Fruit fly (Drosophila melanogaster): ENCODE measurements around the gene CG6996.

Gene CG6996

DNA sequence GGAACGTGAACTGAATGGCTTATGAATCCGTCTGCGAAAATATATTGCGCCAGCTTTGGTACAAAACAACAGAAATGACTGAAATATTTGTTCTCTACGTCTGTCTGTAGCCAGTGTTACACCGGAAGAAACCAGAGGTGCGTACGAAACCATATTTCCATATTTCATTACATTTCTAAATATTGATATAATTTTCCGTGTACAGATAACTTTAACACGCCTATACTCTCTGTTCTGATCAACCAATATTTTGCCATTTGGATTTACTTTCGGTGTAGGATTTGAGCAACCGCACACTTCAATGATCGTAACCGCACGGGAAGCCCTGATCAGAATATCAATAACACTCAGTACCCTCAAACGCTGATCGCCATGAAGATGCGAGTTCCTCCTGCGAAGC, 12.6 kb upstream of the CG6996 start:
- TF ChIP-seq fru (GFP tag; optimal IDR thresholded peaks at IDR 0.05) = peak; percentile 67
- peak; percentile 71 for TF ChIP-seq rgr (GFP tag; optimal IDR thresholded peaks at IDR 0.05)
- TF ChIP-seq Hnf4 (GFP tag; optimal IDR thresholded peaks at IDR 0.05) = peak; percentile 64
- TF ChIP-seq Dfd (GFP tag; optimal IDR thresholded peaks at IDR 0.05) = no peak
- TF ChIP-seq Hr78 (GFP tag; optimal IDR thresholded peaks at IDR 0.05) = no peak
- peak; percentile 71 for TF ChIP-seq HLH106 (tag; optimal IDR thresholded peaks at IDR 0.05)
- TF ChIP-seq CG32264 (GFP tag; optimal IDR thresholded peaks at IDR 0.05) = no peak
- TF ChIP-seq OdsH (GFP tag; optimal IDR thresholded peaks at IDR 0.05) = peak; percentile 61
- no peak for TF ChIP-seq Jra (GFP tag; optimal IDR thresholded peaks at IDR 0.05)
- TF ChIP-seq woc (GFP tag; optimal IDR thresholded peaks at IDR 0.05) = peak; percentile 43
- no peak for TF ChIP-seq dsf (GFP tag; optimal IDR thresholded peaks at IDR 0.05; ENCODE audit: borderline replicate concordance)
- peak; percentile 36 for TF ChIP-seq sage (GFP tag; optimal IDR thresholded peaks at IDR 0.05)
- peak; percentile 34 for TF ChIP-seq dmrt93B (GFP tag; optimal IDR thresholded peaks at IDR 0.05)
- no peak for TF ChIP-seq Hr83 (GFP tag; optimal IDR thresholded peaks at IDR 0.05; ENCODE audit: poor library complexity, severe bottlenecking)
- TF ChIP-seq tai (GFP tag; optimal IDR thresholded peaks at IDR 0.05) = peak; percentile 29
- no peak for TF ChIP-seq CrebA (GFP tag; optimal IDR thresholded peaks at IDR 0.05; ENCODE audit: borderline replicate concordance)
- TF ChIP-seq h (GFP tag; optimal IDR thresholded peaks at IDR 0.05) = peak; percentile 79
- TF ChIP-seq ey (GFP tag; optimal IDR thresholded peaks at IDR 0.05) = peak; percentile 60
- no peak for TF ChIP-seq Mio (GFP tag; optimal IDR thresholded peaks at IDR 0.05)
- peak; percentile 23 for TF ChIP-seq brk (GFP tag; optimal IDR thresholded peaks at IDR 0.05)
- TF ChIP-seq Myc (optimal IDR thresholded peaks at IDR 0.05) = no peak
- no peak for TF ChIP-seq CG9705 (GFP tag; optimal IDR thresholded peaks at IDR 0.05)
- peak; percentile 60 for TF ChIP-seq Sp1 (GFP tag; optimal IDR thresholded peaks at IDR 0.05)
- TF ChIP-seq psq (GFP tag; optimal IDR thresholded peaks at IDR 0.05) = peak; percentile 41
- peak; percentile 66 for TF ChIP-seq br (GFP tag; optimal IDR thresholded peaks at IDR 0.05)
- TF ChIP-seq foxo (GFP tag; optimal IDR thresholded peaks at IDR 0.05) = peak in 1 of 2 experiments; percentile 77
- TF ChIP-seq jim (GFP tag; optimal IDR thresholded peaks at IDR 0.05) = no peak

DNA sequence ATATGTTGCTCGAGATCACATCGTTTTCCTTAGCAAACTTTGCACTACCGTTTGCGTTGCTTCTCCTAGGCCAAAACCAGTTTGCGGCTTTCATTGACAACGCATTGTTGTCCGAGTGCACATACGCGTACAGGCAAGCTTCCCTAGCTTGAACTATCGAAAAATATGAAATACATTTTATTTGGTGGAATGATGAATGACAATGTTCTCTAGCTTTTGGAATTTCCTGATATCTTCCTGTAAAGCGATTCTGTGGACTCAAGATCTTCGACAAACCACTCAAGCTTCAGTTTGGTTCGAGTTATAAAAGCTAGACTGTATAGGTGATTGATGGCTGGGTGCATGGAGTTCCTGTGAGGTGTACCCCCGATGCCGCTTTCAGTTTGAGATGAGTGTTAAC, 11.5 kb upstream of the CG6996 start:
- no peak for TF ChIP-seq dmrt93B (GFP tag; optimal IDR thresholded peaks at IDR 0.05)
- TF ChIP-seq ey (GFP tag; optimal IDR thresholded peaks at IDR 0.05) = peak; percentile 53
- peak; percentile 41 for TF ChIP-seq h (GFP tag; optimal IDR thresholded peaks at IDR 0.05)
- TF ChIP-seq Hr78 (GFP tag; optimal IDR thresholded peaks at IDR 0.05) = no peak
- no peak for TF ChIP-seq tai (GFP tag; optimal IDR thresholded peaks at IDR 0.05)
- no peak for TF ChIP-seq usp (GFP tag; optimal IDR thresholded peaks at IDR 0.05)
- TF ChIP-seq Abd-B (GFP tag; optimal IDR thresholded peaks at IDR 0.05) = no peak
- no peak for TF ChIP-seq brk (GFP tag; optimal IDR thresholded peaks at IDR 0.05)
- TF ChIP-seq foxo (GFP tag; optimal IDR thresholded peaks at IDR 0.05) = peak in 1 of 2 experiments; percentile 38
- no peak for TF ChIP-seq CG9705 (GFP tag; optimal IDR thresholded peaks at IDR 0.05)
- TF ChIP-seq Sp1 (GFP tag; optimal IDR thresholded peaks at IDR 0.05) = no peak
- TF ChIP-seq sage (GFP tag; optimal IDR thresholded peaks at IDR 0.05) = no peak
- TF ChIP-seq Rel (GFP tag; optimal IDR thresholded peaks at IDR 0.05) = no peak
- no peak for TF ChIP-seq Rel (tag; optimal IDR thresholded peaks at IDR 0.05)
- TF ChIP-seq rgr (GFP tag; optimal IDR thresholded peaks at IDR 0.05) = peak; percentile 34
- TF ChIP-seq Myc (optimal IDR thresholded peaks at IDR 0.05) = no peak
- no peak for TF ChIP-seq Dif (GFP tag; optimal IDR thresholded peaks at IDR 0.05; ENCODE audit: partially characterized antibody)
- no peak for TF ChIP-seq Dfd (GFP tag; optimal IDR thresholded peaks at IDR 0.05)
- TF ChIP-seq CrebA (GFP tag; optimal IDR thresholded peaks at IDR 0.05; ENCODE audit: borderline replicate concordance) = no peak
- TF ChIP-seq Jra (GFP tag; optimal IDR thresholded peaks at IDR 0.05) = no peak
- TF ChIP-seq br (GFP tag; optimal IDR thresholded peaks at IDR 0.05) = peak; percentile 19
- no peak for TF ChIP-seq Mio (GFP tag; optimal IDR thresholded peaks at IDR 0.05)
- TF ChIP-seq sv (GFP tag; optimal IDR thresholded peaks at IDR 0.05) = no peak
- TF ChIP-seq OdsH (GFP tag; optimal IDR thresholded peaks at IDR 0.05) = peak; percentile 11
- TF ChIP-seq jim (GFP tag; optimal IDR thresholded peaks at IDR 0.05) = no peak
- TF ChIP-seq HLH106 (tag; optimal IDR thresholded peaks at IDR 0.05) = peak; percentile 55
- no peak for TF ChIP-seq psq (GFP tag; optimal IDR thresholded peaks at IDR 0.05)
- no peak for TF ChIP-seq lola (GFP tag; optimal IDR thresholded peaks at IDR 0.05)
- no peak for TF ChIP-seq CG32264 (GFP tag; optimal IDR thresholded peaks at IDR 0.05)
- no peak for TF ChIP-seq Hr83 (GFP tag; optimal IDR thresholded peaks at IDR 0.05; ENCODE audit: poor library complexity, severe bottlenecking)
- TF ChIP-seq GATAd (GFP tag; optimal IDR thresholded peaks at IDR 0.05) = no peak
- no peak for TF ChIP-seq pan (optimal IDR thresholded peaks at IDR 0.05)
- TF ChIP-seq N (GFP tag; optimal IDR thresholded peaks at IDR 0.05) = no peak
- TF ChIP-seq Vsx2 (GFP tag; optimal IDR thresholded peaks at IDR 0.05; ENCODE audit: partially characterized antibody) = no peak
- no peak for TF ChIP-seq dsf (GFP tag; optimal IDR thresholded peaks at IDR 0.05; ENCODE audit: borderline replicate concordance)
- no peak for TF ChIP-seq Hnf4 (GFP tag; optimal IDR thresholded peaks at IDR 0.05)
- TF ChIP-seq dl (GFP tag; optimal IDR thresholded peaks at IDR 0.05; ENCODE audit: insufficient read depth in 1 of 2, partially characterized antibody in 2 of 2) = no peak
- TF ChIP-seq fru (GFP tag; optimal IDR thresholded peaks at IDR 0.05) = peak; percentile 59
- TF ChIP-seq woc (GFP tag; optimal IDR thresholded peaks at IDR 0.05) = peak; percentile 41

All from whole organism, wandering third instar larva.